Worm (Caenorhabditis elegans) whole organism, L4/young adult: ENCODE measurements around the gene ift-43.

Source experiments
- W03F9.2 ChIP-seq: fragments of 150-350 bp; optimal IDR thresholded peaks from 2 replicates; lab custom pipeline; 2014; ENCODE audit warnings: missing biosample characterization, missing genetic modification characterization
- dao-5 ChIP-seq: sonication (generic microtip); optimal IDR thresholded peaks from 2 replicates; lab custom pipeline; 2016; ENCODE audit warnings: missing genotype, missing genetic modification characterization, moderate library complexity, missing compliant biosample characterization
- him-1 ChIP-seq: sonication (generic microtip); optimal IDR thresholded peaks from 2 replicates; lab custom pipeline; 2016; ENCODE audit warnings: missing genotype, missing genetic modification reagents, missing genetic modification characterization, missing compliant biosample characterization

DNA sequence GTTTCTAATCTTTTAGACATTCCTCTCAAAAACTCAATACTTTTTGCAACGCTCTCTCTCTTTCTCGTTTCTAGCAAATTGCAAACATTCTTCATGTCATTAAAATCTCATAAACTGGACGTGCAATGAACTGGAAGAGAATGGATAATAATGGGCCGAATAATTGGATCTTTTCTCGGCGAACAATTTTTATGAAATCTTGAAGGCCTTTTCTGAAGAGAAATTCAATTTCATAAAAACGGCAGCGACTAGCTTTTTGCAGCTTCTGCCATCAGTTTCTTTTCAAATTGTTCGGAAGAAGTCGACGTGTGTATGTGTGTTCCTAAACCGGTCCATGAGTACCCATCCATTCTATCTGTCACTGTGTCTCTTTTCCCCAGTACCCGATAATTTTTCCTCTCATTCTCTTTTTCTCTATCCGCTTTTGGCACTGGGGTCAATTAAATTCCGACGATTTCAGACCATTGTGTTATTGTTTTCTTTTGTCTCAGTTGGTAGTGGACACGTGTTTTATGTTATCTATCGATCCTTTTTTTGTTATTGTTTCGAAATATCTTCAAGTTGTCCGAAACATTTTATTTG is 42.1 kb upstream of the ift-43 start:
- TF ChIP-seq him-1 (tag; lab: Kevin White, UChicago) (no peak), dao-5 (no peak), W03F9.2 (tag; lab: Kevin White, UChicago) (no peak)
